Worm (Caenorhabditis elegans) whole organism, late embryonic: ENCODE data around the gene R04D3.2.

Experiments
- C38D4.7 ChIP-seq: fragments of 200-800 bp; sonication (Bioruptor generic); optimal IDR thresholded peaks from 2 replicates; lab custom pipeline; 2018; ENCODE audit warnings: mild to moderate bottlenecking, missing genetic modification characterization, moderate library complexity, missing compliant biosample characterization
- K02D7.2 ChIP-seq: sonication (generic microtip); optimal IDR thresholded peaks from 2 replicates; lab custom pipeline; 2017; ENCODE audit warnings: mild to moderate bottlenecking, missing genetic modification characterization, missing compliant biosample characterization
- K09A11.1 ChIP-seq: sonication (generic microtip); optimal IDR thresholded peaks from 2 replicates; lab custom pipeline; 2017; ENCODE audit warnings: antibody characterized with exemption, mild to moderate bottlenecking, missing genetic modification characterization, missing compliant biosample characterization; ENCODE audit not compliant: insufficient read depth
- Y22D7AL.16 ChIP-seq: sonication (generic microtip); optimal IDR thresholded peaks from 2 replicates; lab custom pipeline; 2016; ENCODE audit warnings: missing genetic modification characterization, missing compliant biosample characterization
- ahr-1 ChIP-seq: sonication (generic microtip); optimal IDR thresholded peaks from 2 replicates; lab custom pipeline; 2016; ENCODE audit warnings: missing genetic modification characterization, missing compliant biosample characterization
- ama-1 ChIP-seq: fragments of 150-350 bp; optimal IDR thresholded peaks from 2 replicates; lab custom pipeline; 2014
- ceh-19 ChIP-seq: fragments of 200-800 bp; sonication (Bioruptor generic); optimal IDR thresholded peaks from 2 replicates; lab custom pipeline; 2018; ENCODE audit warnings: mild to moderate bottlenecking, missing genetic modification characterization, missing compliant biosample characterization
- ceh-2 ChIP-seq: sonication (generic microtip); optimal IDR thresholded peaks from 2 replicates; lab custom pipeline; 2016; ENCODE audit warnings: missing genotype, missing genetic modification characterization, missing compliant biosample characterization
- ceh-22 ChIP-seq: sonication (generic microtip); optimal IDR thresholded peaks from 2 replicates; lab custom pipeline; 2017; ENCODE audit warnings: missing biosample characterization, missing genetic modification characterization
- ceh-24 ChIP-seq: sonication (generic microtip); optimal IDR thresholded peaks from 2 replicates; lab custom pipeline; 2016; ENCODE audit warnings: mild to moderate bottlenecking, missing genetic modification characterization, missing compliant biosample characterization
- ceh-45 ChIP-seq: fragments of 200-800 bp; sonication (Bioruptor generic); IDR thresholded peaks from 2 replicates; pipeline ENCODE4 v1.3.6; 2022; ENCODE audit warnings: missing genetic modification reagents, missing genetic modification characterization, missing compliant biosample characterization
- ceh-9 ChIP-seq: sonication (generic microtip); optimal IDR thresholded peaks from 2 replicates; lab custom pipeline; 2016; ENCODE audit warnings: mild to moderate bottlenecking, missing genetic modification characterization, inconsistent platforms, missing compliant biosample characterization
- che-1 ChIP-seq: sonication (generic microtip); optimal IDR thresholded peaks from 2 replicates; lab custom pipeline; 2016; ENCODE audit warnings: mild to moderate bottlenecking, missing genetic modification characterization, missing compliant biosample characterization
- dmd-4 ChIP-seq: sonication (generic microtip); optimal IDR thresholded peaks from 2 replicates; lab custom pipeline; 2016; ENCODE audit warnings: borderline replicate concordance, missing genetic modification characterization, missing compliant biosample characterization
- elt-2 ChIP-seq: sonication (generic microtip); optimal IDR thresholded peaks from 2 replicates; lab custom pipeline; 2016; ENCODE audit warnings: missing genetic modification reagents, missing genetic modification characterization, missing compliant biosample characterization
- elt-4 ChIP-seq: sonication (generic microtip); optimal IDR thresholded peaks from 2 replicates; lab custom pipeline; 2016; ENCODE audit warnings: missing genetic modification characterization, missing compliant biosample characterization
- fax-1 ChIP-seq: sonication (generic microtip); optimal IDR thresholded peaks from 2 replicates; lab custom pipeline; 2016; ENCODE audit warnings: missing genotype, missing genetic modification characterization, missing compliant biosample characterization
- fkh-6 ChIP-seq: sonication (generic microtip); optimal IDR thresholded peaks from 2 replicates; lab custom pipeline; 2016; ENCODE audit warnings: missing genetic modification characterization, missing compliant biosample characterization
- hlh-15 ChIP-seq: sonication (generic microtip); optimal IDR thresholded peaks from 2 replicates; lab custom pipeline; 2016; ENCODE audit warnings: missing genetic modification characterization, missing compliant biosample characterization
- hlh-30 ChIP-seq: sonication (generic microtip); optimal IDR thresholded peaks from 2 replicates; lab custom pipeline; 2017; ENCODE audit warnings: antibody characterized with exemption, missing genetic modification characterization, missing compliant biosample characterization; ENCODE audit not compliant: insufficient read depth
- hlh-6 ChIP-seq: sonication (generic microtip); optimal IDR thresholded peaks from 2 replicates; lab custom pipeline; 2016; ENCODE audit warnings: missing genotype, missing genetic modification characterization, missing compliant biosample characterization
- hlh-8 ChIP-seq: sonication (generic microtip); optimal IDR thresholded peaks from 2 replicates; lab custom pipeline; 2016; ENCODE audit warnings: missing genotype, missing genetic modification characterization, missing compliant biosample characterization
- nhr-11 ChIP-seq: fragments of 150-350 bp; optimal IDR thresholded peaks from 2 replicates; lab custom pipeline; 2014; ENCODE audit warnings: missing biosample characterization, missing genetic modification characterization
- nhr-232 ChIP-seq: sonication (generic microtip); optimal IDR thresholded peaks from 2 replicates; lab custom pipeline; 2016; ENCODE audit warnings: missing genetic modification characterization, missing compliant biosample characterization
- npax-4 ChIP-seq: sonication (generic microtip); optimal IDR thresholded peaks from 2 replicates; lab custom pipeline; 2016; ENCODE audit warnings: missing genetic modification characterization, missing compliant biosample characterization
- pax-1 ChIP-seq: fragments of 150-350 bp; optimal IDR thresholded peaks from 2 replicates; lab custom pipeline; 2014; ENCODE audit warnings: missing biosample characterization, missing genetic modification characterization
- pha-2 ChIP-seq: sonication (generic microtip); optimal IDR thresholded peaks from 2 replicates; lab custom pipeline; 2017; ENCODE audit warnings: mild to moderate bottlenecking, missing genetic modification characterization, missing compliant biosample characterization
- pha-4 ChIP-seq: fragments of 150-350 bp; optimal IDR thresholded peaks from 2 replicates; lab custom pipeline; 2018; ENCODE audit warnings: missing biosample characterization, missing genetic modification reagents, missing genetic modification characterization
- pqm-1 ChIP-seq: sonication (generic microtip); optimal IDR thresholded peaks from 2 replicates; lab custom pipeline; 2016; ENCODE audit warnings: missing genetic modification characterization, missing compliant biosample characterization
- rnt-1 ChIP-seq: sonication (generic microtip); optimal IDR thresholded peaks from 2 replicates; lab custom pipeline; 2016; ENCODE audit warnings: missing genetic modification characterization, missing compliant biosample characterization
- sdc-2 ChIP-seq: sonication (generic microtip); optimal IDR thresholded peaks from 2 replicates; lab custom pipeline; 2016; ENCODE audit warnings: missing genotype, missing genetic modification characterization, missing compliant biosample characterization
- sox-4 ChIP-seq: sonication (generic microtip); optimal IDR thresholded peaks from 2 replicates; lab custom pipeline; 2017; ENCODE audit warnings: mild to moderate bottlenecking, missing genetic modification characterization, inconsistent platforms, missing compliant biosample characterization
- unc-55 ChIP-seq: sonication (generic microtip); optimal IDR thresholded peaks from 2 replicates; lab custom pipeline; 2017; ENCODE audit warnings: missing biosample characterization, missing genetic modification reagents, missing genetic modification characterization
- unc-86 ChIP-seq: sonication (generic microtip); optimal IDR thresholded peaks from 2 replicates; lab custom pipeline; 2016; ENCODE audit warnings: missing genetic modification characterization, missing compliant biosample characterization
- zip-5 ChIP-seq: sonication (generic microtip); optimal IDR thresholded peaks from 2 replicates; lab custom pipeline; 2016; ENCODE audit warnings: missing genetic modification characterization, missing compliant biosample characterization

Gene R04D3.2

DNA sequence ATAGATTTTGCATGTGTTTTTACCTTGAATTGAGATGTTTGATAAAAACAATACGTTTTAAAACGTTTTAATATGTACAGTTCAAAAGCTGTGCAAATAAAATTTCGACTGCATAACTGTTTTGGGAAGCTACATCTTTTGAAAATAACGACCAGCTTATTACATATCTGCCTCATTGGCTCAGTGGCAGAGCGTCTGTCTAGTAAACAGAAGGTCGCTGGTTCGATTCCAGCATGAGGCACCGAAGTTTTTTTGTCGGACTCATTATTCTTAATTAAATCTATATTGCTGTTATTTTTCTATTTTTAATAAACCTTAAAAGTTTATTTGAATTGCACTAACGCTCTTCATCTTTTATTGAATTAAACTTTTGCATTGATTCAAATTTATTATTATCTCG is 6.6 kb upstream of the R04D3.2 start:
- TF ChIP-seq K09A11.1 (tag; lab: Kevin White, UChicago), result no peak
- TF ChIP-seq rnt-1 (tag; lab: Kevin White, UChicago), result no peak
- TF ChIP-seq ceh-45 (GFP tag; lab: Robert Waterston, UW), result no peak
- no peak for TF ChIP-seq pha-4 (tag; lab: Kevin White, UChicago)
- no peak for TF ChIP-seq ceh-9

- TF ChIP-seq sdc-2 (tag; lab: Kevin White, UChicago) (no peak), C38D4.7 (GFP tag; lab: Kevin White, UChicago) (no peak), ceh-22 (no peak), nhr-232 (tag; lab: Kevin White, UChicago) (no peak), unc-86 (tag; lab: Kevin White, UChicago) (no peak), rnt-1 (tag; lab: Kevin White, UChicago) (no peak), pha-4 (tag; lab: Kevin White, UChicago) (no peak), zip-5 (tag; lab: Kevin White, UChicago) (no peak), pax-1 (tag; lab: Kevin White, UChicago) (no peak), pqm-1 (no peak), nhr-11 (tag; lab: Kevin White, UChicago) (no peak), che-1 (tag; lab: Kevin White, UChicago) (no peak)
Observed at ce11 chrX:13291506-13291905, 5.1 kb upstream of the R04D3.2 start, which contains the start of gene srd-38. TSS of gene srd-38 (plus strand) at chrX:13291806.

DNA sequence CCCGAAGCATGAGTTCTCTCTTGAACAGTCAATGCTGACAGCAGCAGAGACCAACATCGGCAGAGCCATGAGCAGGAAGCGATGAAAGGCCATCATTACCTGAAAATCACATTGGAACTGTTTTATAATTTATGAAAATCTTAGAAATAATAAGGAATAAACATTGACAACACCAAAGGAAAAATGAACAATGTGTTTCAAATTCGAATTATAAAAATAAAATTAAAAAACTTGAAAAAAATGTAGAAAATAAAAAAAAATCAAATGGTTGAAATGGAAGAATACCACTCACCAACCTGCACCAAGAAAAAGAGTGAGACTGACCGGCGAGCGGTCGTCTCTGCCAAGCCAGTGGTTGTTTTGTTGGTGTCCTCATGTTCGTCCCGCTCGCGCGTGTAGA is 4.1 kb upstream of the R04D3.2 start, which contains the start of gene R04D3.3:
Gene R04D3.3 (minus strand): TSS at position 101 of the 400 bp plus-strand sequence.
- TF ChIP-seq pha-2 (tag; lab: Kevin White, UChicago) (no peak), elt-2 (tag; lab: Kevin White, UChicago) (no peak), fkh-6 (tag; lab: Kevin White, UChicago) (no peak), rnt-1 (tag; lab: Kevin White, UChicago) (no peak), ama-1 (no peak), ceh-45 (GFP tag; lab: Robert Waterston, UW) (no peak), hlh-15 (no peak), hlh-30 (tag; lab: Kevin White, UChicago) (no peak), elt-4 (tag; lab: Kevin White, UChicago) (no peak), pqm-1 (no peak), C38D4.7 (GFP tag; lab: Kevin White, UChicago) (no peak)
- TF ChIP-seq, all 69 proteins: peak for 0

- TF ChIP-seq ceh-19 (GFP tag; lab: Kevin White, UChicago) (no peak), nhr-11 (tag; lab: Kevin White, UChicago) (no peak), pha-2 (tag; lab: Kevin White, UChicago) (no peak), ceh-24 (no peak), fax-1 (no peak), dmd-4 (tag; lab: Kevin White, UChicago) (no peak), Y22D7AL.16 (tag; lab: Kevin White, UChicago) (no peak), hlh-15 (no peak), fkh-6 (tag; lab: Kevin White, UChicago) (no peak), sox-4 (tag; lab: Kevin White, UChicago) (no peak), ceh-2 (tag; lab: Kevin White, UChicago) (no peak), hlh-6 (no peak), nhr-232 (tag; lab: Kevin White, UChicago) (no peak), ahr-1 (tag; lab: Kevin White, UChicago) (no peak), npax-4 (tag; lab: Kevin White, UChicago) (no peak), hlh-8 (tag; lab: Kevin White, UChicago) (no peak), K02D7.2 (no peak), che-1 (tag; lab: Kevin White, UChicago) (no peak), unc-55 (GFP tag; lab: Kevin White, UChicago) (no peak)
Observed at ce11 chrX:13288715-13289114, 2.3 kb upstream of the R04D3.2 start, which contains the start of gene R04D3.4. TSS of gene R04D3.4 (minus strand) at chrX:13288815.
